Worm (Caenorhabditis elegans): ENCODE results near the gene lnp-1.

The lnp-1 gene

ce11 chrX:4549853-4550596, 38.5 kb upstream of the lnp-1 start, which contains the start of gene C07A12.18:
C07A12.18 (minus strand) TSS chrX:4549903.
- TF ChIP-seq nhr-11 (tag; optimal IDR thresholded peaks at IDR 0.05) (no peak), hlh-30 (tag; optimal IDR thresholded peaks at IDR 0.05; ENCODE audit: insufficient read depth) (peak; percentile 26), nhr-28 (tag; optimal IDR thresholded peaks at IDR 0.05) (peak; percentile 6), hif-1 (tag; optimal IDR thresholded peaks at IDR 0.05) (no peak), aha-1 (tag) (peak; percentile 77), fos-1 (tag; optimal IDR thresholded peaks at IDR 0.05) (no peak), Y105C5A.15 (GFP tag; IDR thresholded peaks at IDR 0.05) (no peak), dmd-8 (GFP tag; IDR thresholded peaks at IDR 0.05) (no peak), gei-8 (GFP tag; optimal IDR thresholded peaks at IDR 0.05) (no peak)

- TF ChIP-seq daf-16 (GFP tag; optimal IDR thresholded peaks at IDR 0.05) (no peak), daf-16 (tag; optimal IDR thresholded peaks at IDR 0.05) (no peak), spr-1 (tag; optimal IDR thresholded peaks at IDR 0.05) (no peak), unc-62 (GFP tag; optimal IDR thresholded peaks at IDR 0.05 in 1 of 2) (no peak), unc-62 (tag; optimal IDR thresholded peaks at IDR 0.05) (no peak), attf-4 (tag; optimal IDR thresholded peaks at IDR 0.05) (no peak), ztf-7 (tag; optimal IDR thresholded peaks at IDR 0.05) (no peak), dmd-6 (GFP tag; IDR thresholded peaks at IDR 0.05) (no peak), madf-9 (GFP tag; conservative IDR thresholded peaks at IDR 0.05) (no peak), snpc-1.2 (GFP tag; IDR thresholded peaks at IDR 0.05) (no peak), Y48G9A.11 (GFP tag; IDR thresholded peaks at IDR 0.05) (no peak), R02D3.7 (tag; optimal IDR thresholded peaks at IDR 0.05) (no peak), Y5F2A.4 (GFP tag; optimal IDR thresholded peaks at IDR 0.05) (no peak), duxl-1 (tag; optimal IDR thresholded peaks at IDR 0.05; ENCODE audit: poor library complexity) (no peak), skn-1 (tag; optimal IDR thresholded peaks at IDR 0.05) (no peak), set-16 (GFP tag; IDR thresholded peaks at IDR 0.05) (peak; percentile 47), php-3 (GFP tag; IDR thresholded peaks at IDR 0.05) (no peak), F26F4.8 (GFP tag; conservative IDR thresholded peaks at IDR 0.05) (no peak), lin-13 (GFP tag; optimal IDR thresholded peaks at IDR 0.05) (no peak), lin-1 (GFP tag; IDR thresholded peaks at IDR 0.05) (no peak), ceh-62 (tag; optimal IDR thresholded peaks at IDR 0.05) (no peak), lin-38 (GFP tag; IDR thresholded peaks at IDR 0.05) (no peak), zag-1 (tag; optimal IDR thresholded peaks at IDR 0.05) (no peak), nhr-28 (tag; optimal IDR thresholded peaks at IDR 0.05) (peak; percentile 29), daf-12 (tag; optimal IDR thresholded peaks at IDR 0.05) (no peak), dve-1 (tag; optimal IDR thresholded peaks at IDR 0.05; ENCODE audit: insufficient read depth) (no peak), snpc-4 (tag; optimal IDR thresholded peaks at IDR 0.05) (no peak), ctbp-1 (GFP tag; IDR thresholded peaks at IDR 0.05) (no peak), F10B5.3 (tag; optimal IDR thresholded peaks at IDR 0.05) (no peak), mxl-3 (GFP tag; optimal IDR thresholded peaks at IDR 0.05) (peak; percentile 13), daf-19 (GFP tag; conservative IDR thresholded peaks at IDR 0.05) (no peak), fkh-10 (GFP tag; optimal IDR thresholded peaks at IDR 0.05) (no peak), cey-2 (tag; optimal IDR thresholded peaks at IDR 0.05; ENCODE audit: borderline replicate concordance, insufficient read depth) (no peak), hlh-30 (tag; optimal IDR thresholded peaks at IDR 0.05; ENCODE audit: insufficient read depth) (peak; percentile 19), egl-43 (GFP tag; IDR thresholded peaks at IDR 0.05) (peak; percentile 57; the same call in 1 of the 2 replicates), hlh-11 (tag; optimal IDR thresholded peaks at IDR 0.05) (peak; percentile 26), dpl-1 (GFP tag; optimal IDR thresholded peaks at IDR 0.05) (no peak), ZK337.2 (GFP tag; IDR thresholded peaks at IDR 0.05) (no peak), D1046.2 (GFP tag; IDR thresholded peaks at IDR 0.05) (no peak), T26A8.4 (GFP tag; IDR thresholded peaks at IDR 0.05) (no peak), F49E8.2 (tag; optimal IDR thresholded peaks at IDR 0.05; ENCODE audit: borderline replicate concordance) (no peak), nhr-41 (GFP tag; IDR thresholded peaks at IDR 0.05) (no peak), aly-2 (tag; optimal IDR thresholded peaks at IDR 0.05) (no peak)
Observed at ce11 chrX:4550987-4551386, 37.6 kb upstream of the lnp-1 start.

Data from whole organism, L4 larva.